Fruit fly (Drosophila melanogaster) whole organism, wandering third instar larva: Measurements from ENCODE around the gene CG7992.

Experiments used
- Dfd ChIP-seq: fragments of >200 bp; optimal IDR thresholded peaks from 2 replicates; lab custom pipeline; 2017; ENCODE audit warnings: missing biosample characterization, missing genetic modification characterization
- dmrt93B ChIP-seq: fragments of 200-800 bp; sonication (Bioruptor generic); optimal IDR thresholded peaks from 2 replicates; lab custom pipeline; 2018; ENCODE audit warnings: missing biosample characterization, mild to moderate bottlenecking, missing genetic modification characterization
- dsf ChIP-seq: sonication (Bioruptor generic); optimal IDR thresholded peaks from 2 replicates; lab custom pipeline; 2016; ENCODE audit warnings: missing biosample characterization, missing genetic modification characterization, borderline replicate concordance
- fru ChIP-seq: fragments of 200-800 bp; sonication (Bioruptor generic); optimal IDR thresholded peaks from 3 replicates; lab custom pipeline; 2016; ENCODE audit warnings: missing biosample characterization, mild to moderate bottlenecking, missing genetic modification characterization
- pan ChIP-seq: fragments of >200 bp; optimal IDR thresholded peaks from 2 replicates; lab custom pipeline; 2017
- usp ChIP-seq: fragments of >200 bp; optimal IDR thresholded peaks from 2 replicates; lab custom pipeline; 2017; ENCODE audit warnings: missing biosample characterization, missing genetic modification characterization

DNA sequence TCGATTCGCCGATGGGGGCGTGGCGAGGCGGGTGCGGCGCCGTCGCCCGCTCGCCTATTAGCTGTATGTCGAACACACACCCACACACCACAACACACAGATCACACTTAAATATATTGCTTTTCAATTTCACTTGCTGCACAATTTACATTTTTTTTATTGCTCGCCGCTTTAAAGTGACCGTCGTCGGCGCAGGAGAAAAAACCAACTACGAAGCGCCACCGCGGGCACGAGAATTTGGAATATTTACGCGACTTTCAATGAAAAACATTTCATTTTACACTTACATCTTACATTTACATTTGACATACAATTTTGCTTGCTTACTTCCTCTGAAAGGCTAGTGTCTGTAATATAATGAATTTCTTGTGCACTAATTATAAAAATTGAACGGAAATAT lies 14.0 kb upstream of the CG7992 start, which contains the start of gene rictor:
- TF ChIP-seq pan (lab: Kevin White, UChicago) (no peak), usp (GFP tag; lab: Kevin White, UChicago) (no peak), Dfd (GFP tag; lab: Kevin White, UChicago) (no peak), dmrt93B (GFP tag; lab: Kevin White, UChicago) (no peak), dsf (GFP tag; lab: Kevin White, UChicago) (no peak), fru (GFP tag; lab: Kevin White, UChicago) (no peak)
